Worm (Caenorhabditis elegans) whole organism, L1 larva: Measurements from ENCODE around the gene C05E4.7.

Experiments used
- C04F5.9 ChIP-seq: sonication (generic microtip); optimal IDR thresholded peaks from 2 replicates; lab custom pipeline; 2016; ENCODE audit warnings: missing genetic modification characterization, missing compliant biosample characterization
- C16A3.4 ChIP-seq: fragments of 150-350 bp; optimal IDR thresholded peaks from 2 replicates; lab custom pipeline; 2014; ENCODE audit warnings: missing biosample characterization, missing genetic modification characterization
- C34B4.2 ChIP-seq: sonication (generic microtip); optimal IDR thresholded peaks from 2 replicates; lab custom pipeline; 2017; ENCODE audit warnings: mild to moderate bottlenecking, missing genetic modification characterization, missing compliant biosample characterization
- Y116A8C.19 ChIP-seq: sonication (generic microtip); optimal IDR thresholded peaks from 2 replicates; lab custom pipeline; 2016; ENCODE audit warnings: missing compliant biosample characterization, missing genetic modification characterization, borderline replicate concordance
- aha-1 ChIP-seq: fragments of 150-350 bp; optimal IDR thresholded peaks from 2 replicates; lab custom pipeline; 2014; ENCODE audit warnings: missing biosample characterization, missing genetic modification characterization
- aly-2 ChIP-seq: fragments of 150-350 bp; optimal IDR thresholded peaks from 2 replicates; lab custom pipeline; 2014; ENCODE audit warnings: missing biosample characterization, missing genetic modification characterization
- ama-1 ChIP-seq: fragments of 150-350 bp; optimal IDR thresholded peaks from 2 replicates; lab custom pipeline; 2014
- ceh-63 ChIP-seq: fragments of 200-800 bp; sonication (Bioruptor generic); optimal IDR thresholded peaks from 2 replicates; lab custom pipeline; 2018; ENCODE audit warnings: mild to moderate bottlenecking, missing genetic modification characterization, missing compliant biosample characterization
- ceh-82 ChIP-seq, 3 experiments: fragments of 150-350 bp in 1 of 3; sonication (generic microtip) in 2 of 3; optimal IDR thresholded peaks; 2 replicates each; lab custom pipeline; 2014 to 2017; ENCODE audit warnings: missing biosample characterization in 3 of 3, missing genetic modification characterization in 3 of 3
- ceh-88 ChIP-seq: fragments of 200-800 bp; sonication (Bioruptor generic); IDR thresholded peaks from 2 replicates; pipeline ENCODE4 v1.3.6; 2022; ENCODE audit warnings: missing genetic modification characterization, missing compliant biosample characterization
- ceh-90 ChIP-seq: sonication (generic microtip); optimal IDR thresholded peaks from 2 replicates; lab custom pipeline; 2016; ENCODE audit warnings: missing genetic modification characterization, missing compliant biosample characterization
- dpl-1 ChIP-seq, 3 experiments: fragments of 150-350 bp in 2 of 3; sonication (generic microtip) in 1 of 3; optimal IDR thresholded peaks; 2 replicates each; lab custom pipeline; 2014 to 2017; ENCODE audit warnings: missing biosample characterization in 3 of 3, missing genetic modification characterization in 3 of 3, missing genetic modification reagents in 3 of 3
- dsc-1 ChIP-seq: sonication (generic microtip); optimal IDR thresholded peaks from 2 replicates; lab custom pipeline; 2016; ENCODE audit warnings: mild to moderate bottlenecking, missing genetic modification characterization, missing compliant biosample characterization
- efl-1 ChIP-seq, 4 experiments: fragments of 150-350 bp; optimal IDR thresholded peaks in 3 of 4; peaks in 1 of 4; 1 replicate in 1 of 4; 2 replicates in 3 of 4; lab custom pipeline; 2014; ENCODE audit warnings: missing biosample characterization in 2 of 4, missing genetic modification characterization in 2 of 4, missing genetic modification reagents in 2 of 4
- efl-3 ChIP-seq: fragments of 200-800 bp; sonication (Bioruptor generic); optimal IDR thresholded peaks from 2 replicates; lab custom pipeline; 2018; ENCODE audit warnings: mild to moderate bottlenecking, missing genetic modification characterization, missing compliant biosample characterization
- egl-13 ChIP-seq: sonication (generic microtip); optimal IDR thresholded peaks from 2 replicates; lab custom pipeline; 2016; ENCODE audit warnings: missing genotype, missing genetic modification reagents, missing genetic modification characterization, missing compliant biosample characterization
- egl-27 ChIP-seq, 2 experiments: fragments of 150-350 bp in 1 of 2; sonication (generic microtip); optimal IDR thresholded peaks; 3 replicates each; lab custom pipeline; 2017 to 2018; ENCODE audit warnings: missing biosample characterization in 2 of 2, missing genetic modification characterization in 2 of 2, missing genetic modification reagents in 2 of 2
- elt-2 ChIP-seq: sonication (generic microtip); optimal IDR thresholded peaks from 2 replicates; lab custom pipeline; 2016; ENCODE audit warnings: missing genetic modification characterization, mild to moderate bottlenecking, inconsistent platforms, missing compliant biosample characterization, missing genetic modification reagents
- ets-5 ChIP-seq: fragments of 200-800 bp; sonication (Bioruptor generic); IDR thresholded peaks from 2 replicates; pipeline ENCODE4 v1.3.6; 2022; ENCODE audit warnings: missing genetic modification characterization, missing compliant biosample characterization
- fkh-10 ChIP-seq: sonication (generic microtip); optimal IDR thresholded peaks from 2 replicates; lab custom pipeline; 2017; ENCODE audit warnings: missing biosample characterization, missing genetic modification reagents, missing genetic modification characterization
- grh-1 ChIP-seq: fragments of 200-800 bp; sonication (Bioruptor generic); IDR thresholded peaks from 2 replicates; pipeline ENCODE4 v1.3.6; 2022; ENCODE audit warnings: missing genetic modification reagents, missing genetic modification characterization, missing compliant biosample characterization
- hlh-17 ChIP-seq: fragments of 200-800 bp; sonication (Bioruptor generic); optimal IDR thresholded peaks from 2 replicates; lab custom pipeline; 2018; ENCODE audit warnings: missing genetic modification characterization, mild to moderate bottlenecking, missing compliant biosample characterization, moderate library complexity, borderline replicate concordance
- hlh-4 ChIP-seq: sonication (generic microtip); optimal IDR thresholded peaks from 2 replicates; lab custom pipeline; 2016; ENCODE audit warnings: mild to moderate bottlenecking, missing genetic modification characterization, missing compliant biosample characterization
- lin-13 ChIP-seq: fragments of 150-350 bp; optimal IDR thresholded peaks from 2 replicates; lab custom pipeline; 2014; ENCODE audit warnings: missing biosample characterization, missing genetic modification reagents, missing genetic modification characterization
- lin-39 ChIP-seq: fragments of 150-350 bp; optimal IDR thresholded peaks from 2 replicates; lab custom pipeline; 2014; ENCODE audit warnings: missing biosample characterization, missing genetic modification reagents, missing genetic modification characterization
- mef-2 ChIP-seq: fragments of 150-350 bp; optimal IDR thresholded peaks from 2 replicates; lab custom pipeline; 2014; ENCODE audit warnings: missing biosample characterization, missing genetic modification characterization
- nhr-20 ChIP-seq: sonication (generic microtip); optimal IDR thresholded peaks from 2 replicates; lab custom pipeline; 2016; ENCODE audit warnings: mild to moderate bottlenecking, missing genetic modification characterization, missing compliant biosample characterization
- nhr-237 ChIP-seq: fragments of 150-350 bp; optimal IDR thresholded peaks from 2 replicates; lab custom pipeline; 2014; ENCODE audit warnings: missing biosample characterization, missing genetic modification characterization
- nhr-71 ChIP-seq: sonication (generic microtip); optimal IDR thresholded peaks from 2 replicates; lab custom pipeline; 2016; ENCODE audit warnings: mild to moderate bottlenecking, missing genetic modification characterization, moderate library complexity, missing compliant biosample characterization
- nhr-84 ChIP-seq: sonication (generic microtip); optimal IDR thresholded peaks from 2 replicates; lab custom pipeline; 2017; ENCODE audit warnings: missing biosample characterization, missing genetic modification characterization
- snpc-4 ChIP-seq: fragments of 150-350 bp; optimal IDR thresholded peaks from 2 replicates; lab custom pipeline; 2014; ENCODE audit warnings: missing biosample characterization, missing genetic modification characterization
- snu-23 ChIP-seq: sonication (generic microtip); optimal IDR thresholded peaks from 2 replicates; lab custom pipeline; 2016; ENCODE audit warnings: missing genetic modification characterization, missing compliant biosample characterization
- sox-4 ChIP-seq: sonication (generic microtip); optimal IDR thresholded peaks from 2 replicates; lab custom pipeline; 2016; ENCODE audit warnings: missing genetic modification characterization, missing compliant biosample characterization
- sptf-1 ChIP-seq: fragments of 150-350 bp; optimal IDR thresholded peaks from 2 replicates; lab custom pipeline; 2014; ENCODE audit warnings: missing biosample characterization, missing genetic modification characterization
- swsn-7 ChIP-seq: sonication (generic microtip); optimal IDR thresholded peaks from 2 replicates; lab custom pipeline; 2016; ENCODE audit warnings: missing genetic modification characterization, missing compliant biosample characterization
- tbx-2 ChIP-seq: sonication (generic microtip); optimal IDR thresholded peaks from 2 replicates; lab custom pipeline; 2016; ENCODE audit warnings: missing genetic modification characterization, missing compliant biosample characterization
- unc-130 ChIP-seq: fragments of 150-350 bp; optimal IDR thresholded peaks from 2 replicates; lab custom pipeline; 2017; ENCODE audit warnings: missing biosample characterization, missing genetic modification characterization, inconsistent platforms
- unc-30 ChIP-seq: sonication (generic microtip); optimal IDR thresholded peaks from 2 replicates; lab custom pipeline; 2017; ENCODE audit warnings: missing biosample characterization, missing genetic modification characterization
- unc-86 ChIP-seq: sonication (generic microtip); optimal IDR thresholded peaks from 2 replicates; lab custom pipeline; 2016; ENCODE audit warnings: missing genetic modification characterization, missing compliant biosample characterization
- vab-15 ChIP-seq: sonication (generic microtip); optimal IDR thresholded peaks from 2 replicates; lab custom pipeline; 2017; ENCODE audit warnings: missing genotype, mild to moderate bottlenecking, missing genetic modification characterization, missing compliant biosample characterization
- xbp-1 ChIP-seq: sonication (generic microtip); optimal IDR thresholded peaks from 2 replicates; lab custom pipeline; 2016; ENCODE audit warnings: missing genetic modification characterization, missing compliant biosample characterization
- zag-1 ChIP-seq: fragments of 150-350 bp; optimal IDR thresholded peaks from 2 replicates; lab custom pipeline; 2014; ENCODE audit warnings: missing biosample characterization, missing genetic modification characterization
- zip-4 ChIP-seq: fragments of 200-800 bp; sonication (Bioruptor generic); optimal IDR thresholded peaks from 2 replicates; lab custom pipeline; 2018; ENCODE audit warnings: mild to moderate bottlenecking, missing genetic modification characterization, moderate library complexity, missing compliant biosample characterization
- ztf-11 ChIP-seq, 2 experiments: sonication (generic microtip); optimal IDR thresholded peaks; 2 replicates each; lab custom pipeline; 2016 to 2017; ENCODE audit warnings: missing genetic modification characterization in 2 of 2, missing biosample characterization in 1 of 2, missing compliant biosample characterization in 1 of 2
- ztf-4 ChIP-seq: fragments of 150-350 bp; optimal IDR thresholded peaks from 2 replicates; lab custom pipeline; 2014; ENCODE audit warnings: missing biosample characterization, missing genetic modification characterization

Gene C05E4.7

ce11 chrV:699489-700129 lies 42.3 kb upstream of the C05E4.7 start, which contains the start of the genes ugt-29 and srx-5:
Gene ugt-29, minus strand, starts transcription at chrV:699589.
Gene srx-5, plus strand, starts transcription at chrV:700079.
- TF ChIP-seq nhr-237 (no peak), unc-86 (tag; lab: Kevin White, UChicago) (no peak), C16A3.4 (tag; lab: Kevin White, UChicago) (no peak)

DNA sequence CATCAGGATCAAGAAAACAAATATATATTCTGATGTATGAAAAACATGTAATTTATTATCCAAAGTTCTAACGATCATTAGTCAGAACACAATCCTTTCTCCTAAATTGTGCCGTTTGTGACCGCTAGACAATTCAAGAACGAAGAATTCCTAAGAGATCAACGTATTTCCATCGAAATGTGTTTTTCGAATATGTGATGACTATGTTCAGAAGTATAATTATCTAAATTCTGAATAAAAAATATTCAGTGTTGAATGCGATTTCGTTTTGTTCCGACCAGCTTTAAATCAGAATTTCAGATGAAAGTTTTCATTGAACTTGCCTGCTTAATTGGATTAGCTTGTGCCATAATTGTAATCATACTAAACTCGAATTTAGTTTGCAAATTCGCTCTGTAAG lies 39.7 kb upstream of the C05E4.7 start, which contains the start of gene srbc-37:
TSS of gene srbc-37 (plus strand) at position 301 of the 400 bp plus-strand sequence.
- no peak for TF ChIP-seq ztf-4 (tag; lab: Kevin White, UChicago)
- TF ChIP-seq snpc-4 (tag; lab: Kevin White, UChicago): no peak
- TF ChIP-seq aly-2 (tag; lab: Kevin White, UChicago): no peak
- TF ChIP-seq ztf-11 (tag; optimal IDR thresholded peaks at IDR 0.05; lab: Kevin White, UChicago): no peak
- no peak for TF ChIP-seq dpl-1 (GFP tag; optimal IDR thresholded peaks at IDR 0.05; lab: Kevin White, UChicago)
- no peak for TF ChIP-seq zip-4 (GFP tag; lab: Kevin White, UChicago)
- no peak for TF ChIP-seq sptf-1
- TF ChIP-seq elt-2 (tag; lab: Kevin White, UChicago): no peak
- no peak for TF ChIP-seq dsc-1 (tag; lab: Kevin White, UChicago)
- no peak for TF ChIP-seq egl-13 (tag; lab: Kevin White, UChicago)
- TF ChIP-seq nhr-84 (tag; lab: Kevin White, UChicago): no peak
- no peak for TF ChIP-seq Y116A8C.19

- TF ChIP-seq tbx-2 (no peak), ztf-11 (tag; optimal IDR thresholded peaks at IDR 0.05; lab: Kevin White, UChicago) (no peak), xbp-1 (no peak), aha-1 (tag; lab: Kevin White, UChicago) (no peak), nhr-237 (no peak), ama-1 (lab: Kevin White, UChicago) (no peak), efl-3 (GFP tag; lab: Kevin White, UChicago) (no peak), mef-2 (no peak), unc-30 (no peak), C04F5.9 (tag; lab: Kevin White, UChicago) (no peak), ceh-63 (GFP tag; lab: Kevin White, UChicago) (no peak), sox-4 (no peak), ceh-82 (tag; optimal IDR thresholded peaks at IDR 0.05; lab: Kevin White, UChicago) (no peak), egl-27 (tag; optimal IDR thresholded peaks at IDR 0.05; lab: Kevin White, UChicago) (no peak), dsc-1 (tag; lab: Kevin White, UChicago) (no peak)
Observed at ce11 chrV:706918-707317, 35.0 kb upstream of the C05E4.7 start, which contains the start of gene srbc-38. Gene srbc-38, plus strand, starts transcription at chrV:707218.

DNA sequence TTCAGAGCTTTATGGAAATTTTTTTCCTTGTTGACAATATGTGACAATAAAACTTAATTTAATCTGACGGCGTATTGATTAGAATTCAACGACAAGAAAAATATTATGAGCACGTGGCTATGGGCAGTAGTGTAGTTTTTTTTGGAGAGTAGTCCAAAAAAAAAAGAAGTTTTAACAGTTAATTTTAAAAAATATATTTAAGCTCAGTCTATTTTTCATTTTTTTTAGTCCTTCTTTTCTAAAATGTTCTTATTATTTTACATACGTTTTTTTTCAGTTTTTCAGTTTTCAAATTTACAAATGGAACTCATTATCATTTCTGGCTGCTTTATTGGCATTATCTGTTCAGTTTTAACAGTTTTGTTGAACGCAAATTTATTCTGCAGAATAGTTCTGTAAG lies 33.1 kb upstream of the C05E4.7 start, which contains the start of gene srbc-39:
TSS of gene srbc-39 (plus strand) at position 301 of the 400 bp plus-strand sequence.
- TF ChIP-seq ceh-82 (tag; optimal IDR thresholded peaks at IDR 0.05; lab: Kevin White, UChicago) (no peak), sox-4 (no peak), ceh-63 (GFP tag; lab: Kevin White, UChicago) (no peak), C16A3.4 (tag; lab: Kevin White, UChicago) (no peak), dpl-1 (GFP tag; optimal IDR thresholded peaks at IDR 0.05; lab: Kevin White, UChicago) (no peak), snu-23 (GFP tag; lab: Kevin White, UChicago) (no peak), ceh-90 (tag; lab: Kevin White, UChicago) (no peak)

DNA sequence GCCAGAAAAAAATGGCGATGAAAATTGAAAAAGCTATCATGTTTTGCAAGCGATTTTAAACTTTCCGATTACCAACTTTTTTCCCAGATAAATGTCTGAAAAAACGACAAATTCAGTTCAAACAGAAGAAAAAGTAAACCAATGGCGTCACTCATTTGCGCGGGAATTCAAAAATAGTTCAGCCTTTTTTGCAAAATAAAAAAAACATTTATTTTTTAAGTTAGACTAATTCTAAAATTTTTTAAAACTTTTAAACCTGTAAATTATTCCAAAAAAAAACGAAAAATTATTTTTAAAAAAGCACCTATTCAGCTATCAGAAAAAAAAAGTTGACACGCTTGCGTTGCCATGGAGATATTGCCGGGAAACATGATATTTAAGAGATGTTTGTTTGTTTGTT lies 29.0 kb upstream of the C05E4.7 start, which contains the start of gene cyp-33C11:
TSS of gene cyp-33C11 (minus strand) at position 101 of the 400 bp plus-strand sequence.
- TF ChIP-seq C34B4.2 (tag; lab: Kevin White, UChicago): no peak
- TF ChIP-seq vab-15: no peak
- no peak for TF ChIP-seq unc-130 (tag; lab: Kevin White, UChicago)
- TF ChIP-seq C04F5.9 (tag; lab: Kevin White, UChicago): no peak
- no peak for TF ChIP-seq ceh-88 (GFP tag; lab: Robert Waterston, UW)
- TF ChIP-seq lin-39 (tag; lab: Kevin White, UChicago): no peak
- TF ChIP-seq fkh-10 (GFP tag; lab: Kevin White, UChicago): no peak
- no peak for TF ChIP-seq grh-1 (GFP tag; lab: Robert Waterston, UW)
- no peak for TF ChIP-seq nhr-71
- no peak for TF ChIP-seq nhr-84 (tag; lab: Kevin White, UChicago)
- no peak for TF ChIP-seq hlh-4 (tag; lab: Kevin White, UChicago)
- no peak for TF ChIP-seq hlh-17 (GFP tag; lab: Kevin White, UChicago)
- no peak for TF ChIP-seq zag-1
- TF ChIP-seq ets-5: no peak
- no peak for TF ChIP-seq swsn-7 (tag; lab: Kevin White, UChicago)
- no peak for TF ChIP-seq efl-1 (optimal IDR thresholded peaks at IDR 0.05; lab: Kevin White, UChicago)
- TF ChIP-seq efl-1 (GFP tag; optimal IDR thresholded peaks at IDR 0.05 in 1 of 2; lab: Kevin White, UChicago): no peak
- no peak for TF ChIP-seq lin-13
- TF ChIP-seq nhr-20: no peak
